Worm (Caenorhabditis elegans) whole organism, young adult: ENCODE measurements around the gene fbxa-211.

Source experiments
- B0019.2 ChIP-seq: fragments of 200-800 bp; sonication (Bioruptor generic); conservative IDR thresholded peaks from 2 replicates; pipeline ENCODE4 v1.3.6; 2022; ENCODE audit warnings: missing genetic modification reagents, missing genetic modification characterization, missing compliant biosample characterization
- B0035.1 ChIP-seq: sonication (generic microtip); optimal IDR thresholded peaks from 2 replicates; lab custom pipeline; 2016; ENCODE audit warnings: missing genetic modification characterization, mild to moderate bottlenecking, missing compliant biosample characterization, missing genotype, missing genetic modification reagents
- B0261.1 ChIP-seq: sonication (generic microtip); optimal IDR thresholded peaks from 2 replicates; lab custom pipeline; 2016; ENCODE audit warnings: mild to moderate bottlenecking, missing genetic modification characterization, moderate library complexity, missing compliant biosample characterization
- C06A6.2 ChIP-seq: fragments of 200-800 bp; sonication (Bioruptor generic); conservative IDR thresholded peaks from 2 replicates; pipeline ENCODE4 v1.3.6; 2022; ENCODE audit warnings: missing genetic modification characterization, missing compliant biosample characterization
- C17E4.6 ChIP-seq: fragments of 200-800 bp; sonication (Bioruptor generic); IDR thresholded peaks from 2 replicates; pipeline ENCODE4 v1.3.6; 2022; ENCODE audit warnings: missing genetic modification reagents, missing genetic modification characterization, missing compliant biosample characterization
- D2030.7 ChIP-seq: fragments of 200-800 bp; sonication (Bioruptor generic); IDR thresholded peaks from 2 replicates; pipeline ENCODE4 v1.3.6; 2022; ENCODE audit warnings: missing genetic modification reagents, missing genetic modification characterization, missing compliant biosample characterization
- F22D6.2 ChIP-seq: sonication (generic microtip); optimal IDR thresholded peaks from 2 replicates; lab custom pipeline; 2016; ENCODE audit warnings: mild to moderate bottlenecking, missing genetic modification characterization, missing compliant biosample characterization
- F33H1.4 ChIP-seq: fragments of 200-800 bp; sonication (Bioruptor generic); IDR thresholded peaks from 2 replicates; pipeline ENCODE4 v1.3.6; 2022; ENCODE audit warnings: missing genetic modification reagents, missing genetic modification characterization, missing compliant biosample characterization
- F55B11.4 ChIP-seq: sonication (generic microtip); optimal IDR thresholded peaks from 2 replicates; lab custom pipeline; 2016; ENCODE audit warnings: missing compliant biosample characterization, missing genetic modification characterization, borderline replicate concordance; ENCODE audit not compliant: insufficient read depth
- K11D2.4 ChIP-seq: fragments of 200-800 bp; sonication (Bioruptor generic); IDR thresholded peaks from 2 replicates; pipeline ENCODE4 v1.3.6; 2022; ENCODE audit warnings: missing genetic modification reagents, missing genetic modification characterization, missing compliant biosample characterization
- Y53G8AR.9 ChIP-seq: fragments of 200-800 bp; sonication (Bioruptor generic); conservative IDR thresholded peaks from 2 replicates; pipeline ENCODE4 v1.3.6; 2022; ENCODE audit warnings: missing genetic modification reagents, missing genetic modification characterization, missing compliant biosample characterization
- Y67H2A.10 ChIP-seq: fragments of 200-800 bp; sonication (Bioruptor generic); conservative IDR thresholded peaks from 2 replicates; pipeline ENCODE4 v1.3.6; 2022; ENCODE audit warnings: missing genetic modification reagents, missing genetic modification characterization, missing compliant biosample characterization
- Y95B8A.8 ChIP-seq: fragments of 200-800 bp; sonication (Bioruptor generic); IDR thresholded peaks from 2 replicates; pipeline ENCODE4 v1.3.6; 2022; ENCODE audit warnings: missing genetic modification reagents, missing genetic modification characterization, missing compliant biosample characterization
- bed-2 ChIP-seq: fragments of 200-800 bp; sonication (Bioruptor generic); IDR thresholded peaks from 2 replicates; pipeline ENCODE4 v1.3.6; 2022; ENCODE audit warnings: missing genetic modification reagents, missing genetic modification characterization, missing compliant biosample characterization
- ccch-3 ChIP-seq: fragments of 200-800 bp; sonication (Bioruptor generic); optimal IDR thresholded peaks from 2 replicates; lab custom pipeline; 2018; ENCODE audit warnings: mild to moderate bottlenecking, missing genetic modification characterization, missing compliant biosample characterization
- cebp-2 ChIP-seq: fragments of 200-800 bp; sonication (Bioruptor generic); IDR thresholded peaks from 2 replicates; pipeline ENCODE4 v1.3.6; 2022; ENCODE audit warnings: missing genetic modification characterization, missing compliant biosample characterization
- ceh-100 ChIP-seq: fragments of 200-800 bp; sonication (Bioruptor generic); IDR thresholded peaks from 2 replicates; pipeline ENCODE4 v1.3.6; 2022; ENCODE audit warnings: missing genetic modification reagents, missing genetic modification characterization, missing compliant biosample characterization
- ceh-27 ChIP-seq: fragments of 200-800 bp; sonication (Bioruptor generic); optimal IDR thresholded peaks from 2 replicates; lab custom pipeline; 2018; ENCODE audit warnings: mild to moderate bottlenecking, missing genetic modification characterization, moderate library complexity, missing compliant biosample characterization
- ceh-40 ChIP-seq: fragments of 200-800 bp; sonication (Bioruptor generic); IDR thresholded peaks from 2 replicates; pipeline ENCODE4 v1.3.6; 2022; ENCODE audit warnings: missing genetic modification characterization, missing compliant biosample characterization
- ceh-58 ChIP-seq: fragments of 200-800 bp; sonication (Bioruptor generic); IDR thresholded peaks from 2 replicates; pipeline ENCODE4 v1.3.6; 2022; ENCODE audit warnings: missing genetic modification characterization, missing compliant biosample characterization
- dox-1 ChIP-seq: fragments of 200-800 bp; sonication (Bioruptor generic); IDR thresholded peaks from 2 replicates; pipeline ENCODE4 v1.3.6; 2022; ENCODE audit warnings: missing genetic modification reagents, missing genetic modification characterization, missing compliant biosample characterization
- dpff-1 ChIP-seq: sonication (generic microtip); optimal IDR thresholded peaks from 2 replicates; lab custom pipeline; 2017; ENCODE audit warnings: mild to moderate bottlenecking, missing genetic modification characterization, missing compliant biosample characterization
- efl-1 ChIP-seq: fragments of 150-350 bp; optimal IDR thresholded peaks from 2 replicates; lab custom pipeline; 2014; ENCODE audit warnings: missing biosample characterization, missing genetic modification reagents, missing genetic modification characterization
- egl-44 ChIP-seq: fragments of 200-800 bp; sonication (Bioruptor generic); IDR thresholded peaks from 2 replicates; pipeline ENCODE4 v1.3.6; 2022; ENCODE audit warnings: missing genetic modification reagents, missing genetic modification characterization, missing compliant biosample characterization
- him-1 ChIP-seq: sonication (generic microtip); optimal IDR thresholded peaks from 2 replicates; lab custom pipeline; 2016; ENCODE audit warnings: missing genotype, missing genetic modification reagents, missing genetic modification characterization, missing compliant biosample characterization
- hlh-12 ChIP-seq: sonication (generic microtip); optimal IDR thresholded peaks from 2 replicates; lab custom pipeline; 2016; ENCODE audit warnings: missing genetic modification characterization, missing compliant biosample characterization
- hlh-26 ChIP-seq: fragments of 200-800 bp; sonication (Bioruptor generic); conservative IDR thresholded peaks from 2 replicates; pipeline ENCODE4 v1.3.6; 2022; ENCODE audit warnings: missing genetic modification reagents, missing genetic modification characterization, missing compliant biosample characterization
- hrde-1 ChIP-seq: sonication (generic microtip); optimal IDR thresholded peaks from 2 replicates; lab custom pipeline; 2016; ENCODE audit warnings: missing genetic modification characterization, mild to moderate bottlenecking, missing compliant biosample characterization, moderate library complexity, missing genotype, missing genetic modification reagents, borderline replicate concordance
- lsl-1 ChIP-seq: fragments of 200-800 bp; sonication (Bioruptor generic); optimal IDR thresholded peaks from 2 replicates; lab custom pipeline; 2018; ENCODE audit warnings: mild to moderate bottlenecking, missing genetic modification characterization, moderate library complexity, missing compliant biosample characterization
- madf-6 ChIP-seq: fragments of 200-800 bp; sonication (Bioruptor generic); IDR thresholded peaks from 2 replicates; pipeline ENCODE4 v1.3.6; 2022; ENCODE audit warnings: missing genetic modification reagents, missing genetic modification characterization, missing compliant biosample characterization
- mxl-1 ChIP-seq: sonication (generic microtip); optimal IDR thresholded peaks from 2 replicates; lab custom pipeline; 2016; ENCODE audit warnings: missing genetic modification characterization, missing compliant biosample characterization
- nfya-2 ChIP-seq: fragments of 200-800 bp; sonication (Bioruptor generic); IDR thresholded peaks from 2 replicates; pipeline ENCODE4 v1.3.6; 2022; ENCODE audit warnings: missing genetic modification reagents, missing genetic modification characterization, missing compliant biosample characterization
- nfyb-1 ChIP-seq: fragments of 200-800 bp; sonication (Bioruptor generic); IDR thresholded peaks from 2 replicates; pipeline ENCODE4 v1.3.6; 2022; ENCODE audit warnings: missing genetic modification reagents, missing genetic modification characterization, missing compliant biosample characterization
- nhr-179 ChIP-seq: sonication (generic microtip); optimal IDR thresholded peaks from 2 replicates; lab custom pipeline; 2016; ENCODE audit warnings: mild to moderate bottlenecking, missing genetic modification characterization, missing compliant biosample characterization
- nhr-27 ChIP-seq: fragments of 200-800 bp; sonication (Bioruptor generic); optimal IDR thresholded peaks from 2 replicates; lab custom pipeline; 2018; ENCODE audit warnings: mild to moderate bottlenecking, missing genetic modification characterization, moderate library complexity, missing compliant biosample characterization
- nhr-80 ChIP-seq: sonication (generic microtip); optimal IDR thresholded peaks from 2 replicates; lab custom pipeline; 2016; ENCODE audit warnings: missing genetic modification characterization, missing compliant biosample characterization
- nhr-90 ChIP-seq: sonication (generic microtip); optimal IDR thresholded peaks from 2 replicates; lab custom pipeline; 2016; ENCODE audit warnings: missing genotype, mild to moderate bottlenecking, missing genetic modification characterization, missing compliant biosample characterization
- rcor-1 ChIP-seq: fragments of 200-800 bp; sonication (Bioruptor generic); IDR thresholded peaks from 2 replicates; pipeline ENCODE4 v1.3.6; 2022; ENCODE audit warnings: missing genetic modification reagents, missing genetic modification characterization, missing compliant biosample characterization
- snpc-3.4 ChIP-seq: sonication (generic microtip); optimal IDR thresholded peaks from 2 replicates; lab custom pipeline; 2017; ENCODE audit warnings: missing genetic modification characterization, mild to moderate bottlenecking, missing compliant biosample characterization, antibody characterized with exemption, moderate library complexity, missing genotype, missing genetic modification reagents
- tbp1 ChIP-seq: fragments of 200-800 bp; sonication (Bioruptor generic); optimal IDR thresholded peaks from 2 replicates; lab custom pipeline; 2018; ENCODE audit warnings: mild to moderate bottlenecking, missing genetic modification characterization, missing compliant biosample characterization
- unc-130 ChIP-seq: sonication (generic microtip); optimal IDR thresholded peaks from 2 replicates; lab custom pipeline; 2016; ENCODE audit warnings: missing genetic modification reagents, missing genetic modification characterization, missing compliant biosample characterization
- unc-62 ChIP-seq: fragments of 150-350 bp; optimal IDR thresholded peaks from 2 replicates; lab custom pipeline; 2014; ENCODE audit warnings: missing biosample characterization, missing genetic modification reagents, missing genetic modification characterization
- xnd-1 ChIP-seq: sonication (generic microtip); optimal IDR thresholded peaks from 2 replicates; lab custom pipeline; 2016; ENCODE audit warnings: missing genotype, missing genetic modification reagents, missing genetic modification characterization, missing compliant biosample characterization
- ztf-18 ChIP-seq: sonication (generic microtip); optimal IDR thresholded peaks from 2 replicates; lab custom pipeline; 2016; ENCODE audit warnings: missing genotype, mild to moderate bottlenecking, missing genetic modification characterization, missing compliant biosample characterization
- ztf-25 ChIP-seq: fragments of 200-800 bp; sonication (Bioruptor generic); IDR thresholded peaks from 2 replicates; pipeline ENCODE4 v1.3.6; 2022; ENCODE audit warnings: missing genetic modification reagents, missing genetic modification characterization, missing compliant biosample characterization
- ztf-26 ChIP-seq: sonication (generic microtip); optimal IDR thresholded peaks from 2 replicates; lab custom pipeline; 2017; ENCODE audit warnings: missing genetic modification characterization, missing compliant biosample characterization
- ztf-28 ChIP-seq: fragments of 200-800 bp; sonication (Bioruptor generic); IDR thresholded peaks from 2 replicates; pipeline ENCODE4 v1.3.6; 2022; ENCODE audit warnings: missing genetic modification reagents, missing genetic modification characterization, missing compliant biosample characterization

fbxa-211 gene

ce11 chrV:18125075-18125474 lies 2.2 kb upstream of the fbxa-211 start, which contains the start of gene fbxa-210:
Gene fbxa-210 (plus strand): TSS chrV:18125375.
- TF ChIP-seq nhr-90 (tag; lab: Kevin White, UChicago) (no peak), B0019.2 (GFP tag; lab: Robert Waterston, UW) (no peak), ztf-25 (GFP tag; lab: Robert Waterston, UW) (no peak), nfyb-1 (GFP tag; lab: Robert Waterston, UW) (no peak), hrde-1 (tag; lab: Kevin White, UChicago) (no peak), B0261.1 (no peak), cebp-2 (no peak), dpff-1 (tag; lab: Kevin White, UChicago) (no peak), F22D6.2 (no peak), egl-44 (no peak), hlh-26 (no peak), bed-2 (GFP tag; lab: Robert Waterston, UW) (no peak), K11D2.4 (GFP tag; lab: Robert Waterston, UW) (no peak), nhr-80 (tag; lab: Kevin White, UChicago) (no peak), B0035.1 (tag; lab: Kevin White, UChicago) (no peak), ceh-58 (no peak), ccch-3 (no peak), nhr-27 (tag; lab: Kevin White, UChicago) (no peak)

ce11 chrV:18128545-18128944 lies 1.2 kb downstream of the fbxa-211 start:
- no peak for TF ChIP-seq nhr-179 (tag; lab: Kevin White, UChicago)
- TF ChIP-seq tbp1 (GFP tag; lab: Kevin White, UChicago) = no peak
- TF ChIP-seq unc-130 (GFP tag; lab: Kevin White, UChicago) = no peak
- no peak for TF ChIP-seq efl-1
- no peak for TF ChIP-seq ceh-27 (GFP tag; lab: Kevin White, UChicago)
- TF ChIP-seq F55B11.4 = no peak
- no peak for TF ChIP-seq unc-62 (GFP tag; lab: Kevin White, UChicago)
- no peak for TF ChIP-seq ceh-58
- no peak for TF ChIP-seq ccch-3
- no peak for TF ChIP-seq Y95B8A.8
- no peak for TF ChIP-seq madf-6
- no peak for TF ChIP-seq nfya-2 (GFP tag; lab: Robert Waterston, UW)
- TF ChIP-seq Y53G8AR.9 (GFP tag; lab: Robert Waterston, UW) = no peak
- TF ChIP-seq snpc-3.4 (tag; lab: Kevin White, UChicago) = no peak

ce11 chrV:18131049-18131448 lies 3.7 kb downstream of the fbxa-211 start, which contains the start of gene Y37H2A.12:
Gene Y37H2A.12 (minus strand): TSS chrV:18131129.
- TF ChIP-seq madf-6 = peak; percentile 61
- TF ChIP-seq C17E4.6 (GFP tag; lab: Robert Waterston, UW) = no peak
- TF ChIP-seq ceh-100 (GFP tag; lab: Robert Waterston, UW) = no peak
- TF ChIP-seq dox-1 = no peak
- TF ChIP-seq hlh-12 (tag; lab: Kevin White, UChicago) = no peak
- TF ChIP-seq ztf-18 = no peak
- no peak for TF ChIP-seq ztf-28 (GFP tag; lab: Robert Waterston, UW)
- TF ChIP-seq rcor-1 (GFP tag; lab: Robert Waterston, UW) = no peak
- TF ChIP-seq mxl-1 (tag; lab: Kevin White, UChicago) = no peak
- no peak for TF ChIP-seq ceh-40 (GFP tag; lab: Robert Waterston, UW)
- TF ChIP-seq ztf-25 (GFP tag; lab: Robert Waterston, UW) = no peak
- no peak for TF ChIP-seq nhr-90 (tag; lab: Kevin White, UChicago)
- no peak for TF ChIP-seq Y53G8AR.9 (GFP tag; lab: Robert Waterston, UW)
- no peak for TF ChIP-seq C06A6.2 (GFP tag; lab: Robert Waterston, UW)
- TF ChIP-seq Y67H2A.10 (GFP tag; lab: Robert Waterston, UW) = no peak
- TF ChIP-seq ztf-26 (tag; lab: Kevin White, UChicago) = no peak
- peak; percentile 2 for TF ChIP-seq xnd-1
- peak; percentile 48; the same call in 1 of the 2 replicates for TF ChIP-seq D2030.7 (GFP tag; lab: Robert Waterston, UW)
- TF ChIP-seq F33H1.4 (GFP tag; lab: Robert Waterston, UW) = peak; percentile 34; the same call in 1 of the 2 replicates
- peak; percentile 83 for TF ChIP-seq him-1 (tag; lab: Kevin White, UChicago)
- no peak for TF ChIP-seq B0019.2 (GFP tag; lab: Robert Waterston, UW)
- TF ChIP-seq lsl-1 (GFP tag; lab: Kevin White, UChicago) = peak; percentile 90
- TF ChIP-seq, all 124 proteins: peak for 6
